Fruit fly (Drosophila melanogaster): ENCODE results near the gene CG3191.

dm6 chrX:2219899-2220298 lies 31.9 kb downstream of the CG3191 start:
- TF ChIP-seq CTCF (optimal IDR thresholded peaks at IDR 0.05), result no peak
- no peak for TF ChIP-seq CG8478 (optimal IDR thresholded peaks at IDR 0.05)
